Fruit fly (Drosophila melanogaster): ENCODE data around the gene CG34448.

DNA sequence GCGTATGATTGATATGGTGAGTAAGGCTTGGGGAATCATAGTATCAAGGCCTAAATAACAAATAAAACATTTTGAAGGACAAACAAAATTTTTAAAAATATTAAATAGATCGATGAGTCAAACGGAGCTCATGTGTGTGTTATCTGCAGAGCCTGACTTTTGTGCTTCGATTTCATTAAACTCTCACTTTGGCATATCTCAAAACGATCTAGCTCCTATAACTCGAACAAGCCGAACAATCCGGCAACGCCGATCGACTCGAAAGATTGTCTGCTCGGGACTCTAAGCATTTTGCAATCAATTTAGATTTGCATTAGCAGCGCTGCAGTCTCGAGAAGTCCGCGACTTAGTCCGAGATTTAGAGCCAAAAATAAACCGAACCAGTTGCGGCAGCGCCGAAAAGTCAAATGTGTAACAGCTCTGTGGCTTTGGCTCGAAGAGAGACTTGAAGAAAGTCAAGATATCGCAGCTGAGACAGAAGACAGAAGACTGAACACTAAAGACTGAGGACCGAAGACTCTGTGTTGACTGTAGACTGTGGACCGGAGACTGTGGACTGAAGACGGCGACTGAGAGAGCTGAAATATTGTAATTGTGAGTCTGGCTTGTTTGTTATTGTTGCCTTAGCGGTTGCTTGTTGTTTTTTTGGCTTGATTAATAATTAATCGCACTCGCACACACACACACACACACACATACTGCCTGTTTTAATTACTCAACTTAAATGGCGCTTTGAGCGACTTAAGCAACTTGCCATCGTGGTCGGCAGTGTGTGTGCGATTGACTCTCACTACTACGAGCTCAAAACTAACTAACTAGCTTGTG, 9.8 kb upstream of the CG34448 start:
- TF ChIP-seq CG8478 (optimal IDR thresholded peaks at IDR 0.05) (no peak), CTCF (optimal IDR thresholded peaks at IDR 0.05) (no peak)
